Worm (Caenorhabditis elegans) whole organism, young adult: ENCODE measurements around the gene msp-152.

Experiments used
- B0261.1 ChIP-seq: sonication (generic microtip); optimal IDR thresholded peaks from 2 replicates; lab custom pipeline; 2016; ENCODE audit warnings: mild to moderate bottlenecking, missing genetic modification characterization, moderate library complexity, missing compliant biosample characterization
- C17E4.6 ChIP-seq: fragments of 200-800 bp; sonication (Bioruptor generic); IDR thresholded peaks from 2 replicates; pipeline ENCODE4 v1.3.6; 2022; ENCODE audit warnings: missing genetic modification reagents, missing genetic modification characterization, missing compliant biosample characterization
- F10E7.11 ChIP-seq: sonication (generic microtip); optimal IDR thresholded peaks from 2 replicates; lab custom pipeline; 2017; ENCODE audit warnings: mild to moderate bottlenecking, missing genetic modification characterization, moderate library complexity, missing compliant biosample characterization
- F33H1.4 ChIP-seq: fragments of 200-800 bp; sonication (Bioruptor generic); IDR thresholded peaks from 2 replicates; pipeline ENCODE4 v1.3.6; 2022; ENCODE audit warnings: missing genetic modification reagents, missing genetic modification characterization, missing compliant biosample characterization
- F37B4.10 ChIP-seq: fragments of 200-800 bp; sonication (Bioruptor generic); IDR thresholded peaks from 2 replicates; pipeline ENCODE4 v1.3.6; 2022; ENCODE audit warnings: missing genetic modification characterization, missing compliant biosample characterization
- F52B5.7 ChIP-seq: sonication (generic microtip); optimal IDR thresholded peaks from 2 replicates; lab custom pipeline; 2016; ENCODE audit warnings: mild to moderate bottlenecking, missing genetic modification characterization, missing compliant biosample characterization
- Y79H2A.3 ChIP-seq: fragments of 200-800 bp; sonication (Bioruptor generic); conservative IDR thresholded peaks from 2 replicates; pipeline ENCODE4 v1.3.6; 2022; ENCODE audit warnings: missing genetic modification reagents, missing genetic modification characterization, missing compliant biosample characterization
- attf-3 ChIP-seq: fragments of 200-800 bp; sonication (Bioruptor generic); conservative IDR thresholded peaks from 2 replicates; pipeline ENCODE4 v1.3.6; 2022; ENCODE audit warnings: missing genetic modification reagents, missing genetic modification characterization, missing compliant biosample characterization
- attf-5 ChIP-seq: fragments of 200-800 bp; sonication (Bioruptor generic); optimal IDR thresholded peaks from 2 replicates; lab custom pipeline; 2018; ENCODE audit warnings: mild to moderate bottlenecking, missing genetic modification characterization, missing compliant biosample characterization
- bed-2 ChIP-seq: fragments of 200-800 bp; sonication (Bioruptor generic); IDR thresholded peaks from 2 replicates; pipeline ENCODE4 v1.3.6; 2022; ENCODE audit warnings: missing genetic modification reagents, missing genetic modification characterization, missing compliant biosample characterization
- cebp-2 ChIP-seq: fragments of 200-800 bp; sonication (Bioruptor generic); IDR thresholded peaks from 2 replicates; pipeline ENCODE4 v1.3.6; 2022; ENCODE audit warnings: missing genetic modification characterization, missing compliant biosample characterization
- chd-7 ChIP-seq: sonication (generic microtip); optimal IDR thresholded peaks from 2 replicates; lab custom pipeline; 2016; ENCODE audit warnings: mild to moderate bottlenecking, missing genetic modification characterization, moderate library complexity, missing compliant biosample characterization
- dpff-1 ChIP-seq: sonication (generic microtip); optimal IDR thresholded peaks from 2 replicates; lab custom pipeline; 2017; ENCODE audit warnings: mild to moderate bottlenecking, missing genetic modification characterization, missing compliant biosample characterization
- egl-18 ChIP-seq: fragments of 200-800 bp; sonication (Bioruptor generic); IDR thresholded peaks from 2 replicates; pipeline ENCODE4 v1.3.6; 2022; ENCODE audit warnings: missing genetic modification reagents, missing genetic modification characterization, missing compliant biosample characterization
- ekl-4 ChIP-seq: fragments of 200-800 bp; sonication (Bioruptor generic); IDR thresholded peaks from 2 replicates; pipeline ENCODE4 v1.3.6; 2022; ENCODE audit warnings: missing genetic modification reagents, missing genetic modification characterization, missing compliant biosample characterization
- hlh-26 ChIP-seq: fragments of 200-800 bp; sonication (Bioruptor generic); conservative IDR thresholded peaks from 2 replicates; pipeline ENCODE4 v1.3.6; 2022; ENCODE audit warnings: missing genetic modification reagents, missing genetic modification characterization, missing compliant biosample characterization
- hmg-1.2 ChIP-seq: fragments of 200-800 bp; sonication (Bioruptor generic); IDR thresholded peaks from 2 replicates; pipeline ENCODE4 v1.3.6; 2022; ENCODE audit warnings: missing genetic modification reagents, missing genetic modification characterization, missing compliant biosample characterization
- hsf-1 ChIP-seq: fragments of 200-800 bp; sonication (Bioruptor generic); IDR thresholded peaks from 2 replicates; pipeline ENCODE4 v1.3.6; 2022; ENCODE audit warnings: missing genetic modification reagents, missing genetic modification characterization, missing compliant biosample characterization
- let-607 ChIP-seq, 2 experiments: fragments of 200-800 bp in 1 of 2; sonication (Bioruptor generic) in 1 of 2; sonication (generic microtip) in 1 of 2; optimal IDR thresholded peaks; 2 replicates each; lab custom pipeline; 2016 to 2018; ENCODE audit warnings: mild to moderate bottlenecking in 2 of 2, missing compliant biosample characterization in 2 of 2, missing genetic modification characterization in 2 of 2, moderate library complexity in 2 of 2, missing genotype in 1 of 2
- lir-1 ChIP-seq: fragments of 200-800 bp; sonication (Bioruptor generic); conservative IDR thresholded peaks from 2 replicates; pipeline ENCODE4 v1.3.6; 2022; ENCODE audit warnings: missing genetic modification reagents, missing genetic modification characterization, missing compliant biosample characterization
- lsl-1 ChIP-seq: fragments of 200-800 bp; sonication (Bioruptor generic); optimal IDR thresholded peaks from 2 replicates; lab custom pipeline; 2018; ENCODE audit warnings: mild to moderate bottlenecking, missing genetic modification characterization, moderate library complexity, missing compliant biosample characterization
- madf-8 ChIP-seq: fragments of 200-800 bp; sonication (Bioruptor generic); conservative IDR thresholded peaks from 2 replicates; pipeline ENCODE4 v1.3.6; 2022; ENCODE audit warnings: missing genetic modification reagents, missing genetic modification characterization, missing compliant biosample characterization
- mxl-1 ChIP-seq: sonication (generic microtip); optimal IDR thresholded peaks from 2 replicates; lab custom pipeline; 2016; ENCODE audit warnings: missing genetic modification characterization, missing compliant biosample characterization
- nfya-1 ChIP-seq: sonication (generic microtip); optimal IDR thresholded peaks from 2 replicates; lab custom pipeline; 2017; ENCODE audit warnings: antibody characterized with exemption, missing compliant biosample characterization, missing genetic modification characterization, borderline replicate concordance; ENCODE audit not compliant: insufficient read depth
- nfya-2 ChIP-seq: fragments of 200-800 bp; sonication (Bioruptor generic); IDR thresholded peaks from 2 replicates; pipeline ENCODE4 v1.3.6; 2022; ENCODE audit warnings: missing genetic modification reagents, missing genetic modification characterization, missing compliant biosample characterization
- nhr-27 ChIP-seq: fragments of 200-800 bp; sonication (Bioruptor generic); optimal IDR thresholded peaks from 2 replicates; lab custom pipeline; 2018; ENCODE audit warnings: mild to moderate bottlenecking, missing genetic modification characterization, moderate library complexity, missing compliant biosample characterization
- nhr-80 ChIP-seq: sonication (generic microtip); optimal IDR thresholded peaks from 2 replicates; lab custom pipeline; 2016; ENCODE audit warnings: missing genetic modification characterization, missing compliant biosample characterization
- pbrm-1 ChIP-seq: fragments of 200-800 bp; sonication (Bioruptor generic); IDR thresholded peaks from 2 replicates; pipeline ENCODE4 v1.3.6; 2022; ENCODE audit warnings: missing genetic modification reagents, missing genetic modification characterization, missing compliant biosample characterization
- pha-4 ChIP-seq: fragments of 150-350 bp; sonication (generic microtip); optimal IDR thresholded peaks from 2 replicates; lab custom pipeline; 2014; ENCODE audit warnings: missing biosample characterization, missing genetic modification reagents, missing genetic modification characterization
- snpc-1.3 ChIP-seq: sonication (generic microtip); optimal IDR thresholded peaks from 2 replicates; lab custom pipeline; 2017; ENCODE audit warnings: missing genetic modification characterization, mild to moderate bottlenecking, missing compliant biosample characterization, antibody characterized with exemption, moderate library complexity, missing genotype, missing genetic modification reagents; ENCODE audit not compliant: insufficient read depth
- snpc-3.4 ChIP-seq: sonication (generic microtip); optimal IDR thresholded peaks from 2 replicates; lab custom pipeline; 2017; ENCODE audit warnings: missing genetic modification characterization, mild to moderate bottlenecking, missing compliant biosample characterization, antibody characterized with exemption, moderate library complexity, missing genotype, missing genetic modification reagents
- somi-1 ChIP-seq: fragments of 200-800 bp; sonication (Bioruptor generic); optimal IDR thresholded peaks from 2 replicates; lab custom pipeline; 2018; ENCODE audit warnings: mild to moderate bottlenecking, missing genetic modification characterization, missing compliant biosample characterization
- ztf-6 ChIP-seq: fragments of 200-800 bp; sonication (Bioruptor generic); IDR thresholded peaks from 2 replicates; pipeline ENCODE4 v1.3.6; 2022; ENCODE audit warnings: missing genetic modification reagents, missing genetic modification characterization, missing compliant biosample characterization

The msp-152 gene

DNA sequence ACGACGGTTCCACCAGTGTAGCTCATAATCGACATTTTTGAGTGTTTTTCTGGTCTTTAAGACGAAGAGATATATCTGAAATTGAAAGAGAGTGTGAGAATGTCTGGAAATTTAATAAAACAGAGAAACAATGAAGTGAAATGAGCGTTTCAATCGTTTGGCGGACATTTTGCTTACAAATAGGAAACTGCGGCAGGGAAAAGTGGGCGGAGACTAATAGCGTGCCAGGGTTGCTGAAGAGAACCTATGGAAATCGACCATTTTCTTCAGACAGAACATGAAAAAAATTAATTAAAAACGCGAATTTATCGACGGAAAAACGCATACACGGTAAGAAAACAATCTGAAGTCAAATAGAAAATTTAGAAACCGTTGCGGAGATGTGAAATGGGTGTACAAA is 22.5 kb downstream of the msp-152 start, which contains the start of gene pbs-3 (continued):
- TF ChIP-seq dpff-1 (tag; lab: Kevin White, UChicago) (no peak), bed-2 (GFP tag; lab: Robert Waterston, UW) (no peak), cebp-2 (GFP tag; lab: Robert Waterston, UW) (no peak), mxl-1 (tag; lab: Kevin White, UChicago) (no peak), hsf-1 (GFP tag; lab: Robert Waterston, UW) (no peak), snpc-1.3 (tag; lab: Kevin White, UChicago) (peak; percentile 34), pha-4 (tag; lab: Kevin White, UChicago) (peak; percentile 13), nhr-27 (tag; lab: Kevin White, UChicago) (no peak), lir-1 (no peak), chd-7 (no peak), attf-5 (peak; percentile 81), hlh-26 (GFP tag; lab: Robert Waterston, UW) (no peak), attf-3 (0 out of 2 replicates have a peak, but pooled peaks have one; percentile 47), snpc-3.4 (tag; lab: Kevin White, UChicago) (no peak), ekl-4 (no peak), ztf-6 (GFP tag; lab: Robert Waterston, UW) (no peak), nfya-2 (GFP tag; lab: Robert Waterston, UW) (no peak), F33H1.4 (GFP tag; lab: Robert Waterston, UW) (no peak), nhr-80 (tag; lab: Kevin White, UChicago) (peak; percentile 44), madf-8 (GFP tag; lab: Robert Waterston, UW) (no peak; the same call in 1 of the 2 replicates), pbrm-1 (GFP tag; lab: Robert Waterston, UW) (peak; percentile 41; the same call in 1 of the 2 replicates), F52B5.7 (tag; lab: Kevin White, UChicago) (no peak), F10E7.11 (tag; lab: Kevin White, UChicago) (no peak), egl-18 (GFP tag; lab: Robert Waterston, UW) (no peak), lsl-1 (peak; percentile 30), F37B4.10 (no peak), B0261.1 (tag; lab: Kevin White, UChicago) (no peak), Y79H2A.3 (no peak)

DNA sequence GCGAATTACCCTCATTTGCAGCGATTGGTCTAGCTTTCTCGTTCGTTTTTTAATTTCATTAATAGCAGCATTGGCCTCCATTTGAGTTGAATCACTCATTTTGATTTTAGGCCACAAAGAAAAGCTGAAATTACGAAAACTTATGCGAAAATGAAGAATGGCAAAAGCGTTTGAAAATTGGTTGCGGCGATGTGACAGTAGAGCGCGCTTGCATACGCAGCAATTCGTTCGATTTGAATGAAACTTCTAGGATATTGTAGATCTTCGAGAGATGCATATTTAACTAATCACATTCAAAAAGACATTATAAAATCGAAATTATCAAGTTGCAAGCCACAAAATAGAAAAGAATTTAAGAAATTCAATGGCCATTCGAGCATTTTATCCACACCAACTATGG is 26.9 kb downstream of the msp-152 start, which contains the start of gene ulp-2:
Gene ulp-2, minus strand, starts transcription at position 158 of the 400 bp plus-strand sequence.
- TF ChIP-seq C17E4.6 (GFP tag; lab: Robert Waterston, UW) (no peak), hmg-1.2 (peak; percentile 15; the same call in 1 of the 2 replicates)

DNA sequence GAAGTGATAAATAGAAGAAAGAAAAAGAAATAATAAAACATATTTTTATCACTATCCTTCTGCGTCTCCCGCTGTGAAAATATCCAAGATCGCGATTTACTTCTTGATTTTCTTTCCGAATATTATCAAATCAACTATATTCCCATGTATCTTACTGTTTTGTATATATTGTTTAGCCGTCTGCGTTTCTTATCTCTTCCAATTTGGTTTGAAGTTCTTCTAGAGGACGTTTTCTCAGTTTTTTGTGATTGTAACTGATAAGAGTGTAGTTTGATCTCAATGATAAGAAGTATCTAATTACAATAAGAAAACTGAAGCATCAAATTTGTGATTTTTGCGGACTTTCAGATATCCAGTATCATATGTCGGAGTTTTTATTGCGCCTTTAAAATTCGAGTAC is 27.9 kb downstream of the msp-152 start:
- TF ChIP-seq nhr-80 (tag; lab: Kevin White, UChicago) (peak; percentile 45), let-607 (tag; optimal IDR thresholded peaks at IDR 0.05; lab: Kevin White, UChicago) (no peak)

DNA sequence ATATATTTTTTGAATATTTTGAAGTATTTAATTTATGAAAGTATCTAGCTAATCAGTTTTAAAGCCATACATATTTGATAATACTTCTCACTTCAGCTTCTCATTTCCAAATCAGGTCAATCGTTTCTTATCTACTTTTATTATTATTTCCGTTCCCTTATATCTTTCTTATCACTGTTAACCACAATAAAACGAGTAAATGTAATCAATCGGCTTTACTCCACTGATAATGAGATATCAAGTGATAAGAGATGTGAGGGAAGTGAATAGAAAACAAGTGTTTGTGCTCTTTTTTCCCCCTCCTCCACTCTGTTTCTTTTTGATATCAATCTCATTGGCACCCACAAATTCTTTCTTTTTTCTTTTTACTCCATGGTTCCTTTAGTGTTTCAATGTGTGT is 33.7 kb downstream of the msp-152 start:
- TF ChIP-seq nfya-1 (tag; lab: Kevin White, UChicago), result no peak
- TF ChIP-seq mxl-1 (tag; lab: Kevin White, UChicago), result no peak
- no peak for TF ChIP-seq somi-1
- TF ChIP-seq lir-1, result no peak
- TF ChIP-seq ekl-4, result no peak
